Fruit fly (Drosophila melanogaster): Measurements from ENCODE around the gene CG15475.
A peak's percentile ranks its signal among the peaks of the same experiment; 100 is the strongest.

Gene CG15475

DNA sequence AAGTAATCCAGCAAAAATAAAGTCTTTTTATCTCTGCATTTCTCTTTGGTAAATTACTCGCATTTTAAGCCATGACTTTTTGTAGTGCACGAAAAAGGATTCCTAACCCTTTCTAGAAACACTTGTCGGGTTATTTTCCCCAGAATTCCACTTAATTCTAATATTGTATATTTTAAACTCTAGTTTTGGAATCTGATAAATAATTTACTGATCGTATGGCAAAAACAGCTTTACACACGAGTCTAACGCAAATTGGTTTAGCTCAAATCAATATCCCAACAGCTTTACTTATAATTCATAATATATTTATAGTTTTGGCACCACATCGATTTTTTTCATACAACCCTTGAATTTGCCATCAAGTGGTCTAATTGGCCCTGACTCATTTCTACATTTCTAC lies at the start of gene CG15475:
Gene CG15475, plus strand, starts transcription at position 301 of the 400 bp plus-strand sequence.
- TF ChIP-seq net (GFP tag; optimal IDR thresholded peaks at IDR 0.05), result no peak
- TF ChIP-seq CG32006 (GFP tag; optimal IDR thresholded peaks at IDR 0.05), result no peak
- no peak for TF ChIP-seq fd59A (GFP tag; optimal IDR thresholded peaks at IDR 0.05)
- TF ChIP-seq Eip78C (GFP tag), result no peak
- TF ChIP-seq CG31627 (GFP tag; optimal IDR thresholded peaks at IDR 0.05), result no peak
- no peak for TF ChIP-seq eg (GFP tag; IDR thresholded peaks at IDR 0.05)
- TF ChIP-seq dac (GFP tag; optimal IDR thresholded peaks at IDR 0.05), result no peak
- TF ChIP-seq CG6792 (GFP tag; optimal IDR thresholded peaks at IDR 0.05), result no peak
- no peak for TF ChIP-seq fd85E (GFP tag; optimal IDR thresholded peaks at IDR 0.05)
- no peak for TF ChIP-seq cyc (GFP tag; optimal IDR thresholded peaks at IDR 0.05)
- no peak for TF ChIP-seq CG11762 (GFP tag; optimal IDR thresholded peaks at IDR 0.05; ENCODE audit: insufficient read depth)
- no peak for TF ChIP-seq ss (GFP tag; optimal IDR thresholded peaks at IDR 0.05)
- no peak for TF ChIP-seq vri (GFP tag; optimal IDR thresholded peaks at IDR 0.05)
- TF ChIP-seq CG8119 (GFP tag; IDR thresholded peaks at IDR 0.05), result no peak
- TF ChIP-seq lz (GFP tag; optimal IDR thresholded peaks at IDR 0.05), result no peak
- TF ChIP-seq Gug (GFP tag; IDR thresholded peaks at IDR 0.05), result no peak
- no peak for TF ChIP-seq CG7368 (GFP tag; optimal IDR thresholded peaks at IDR 0.05)
- no peak for TF ChIP-seq fkh (GFP tag; optimal IDR thresholded peaks at IDR 0.05)
- TF ChIP-seq CG15336 (GFP tag; IDR thresholded peaks at IDR 0.05), result no peak

DNA sequence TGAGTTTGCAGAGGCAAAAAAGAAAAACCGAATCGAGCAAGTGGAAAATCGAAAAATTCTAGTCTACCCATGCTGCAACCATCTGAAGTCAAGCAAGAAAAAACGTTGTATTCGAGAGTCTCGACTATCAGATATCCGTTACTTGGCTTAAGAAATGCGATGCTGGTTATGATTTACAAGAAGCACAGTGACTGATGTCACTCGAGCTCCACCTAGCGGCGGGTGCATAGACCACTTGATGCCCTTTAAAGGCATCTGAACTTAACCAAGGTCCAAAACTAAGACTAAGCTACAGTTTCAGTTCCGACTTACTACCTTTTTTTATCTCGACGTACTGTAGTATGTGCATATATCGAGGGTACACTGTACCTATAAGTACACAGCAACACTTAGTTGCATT lies 38.4 kb upstream of the CG15475 start:
- no peak for TF ChIP-seq dac (GFP tag; optimal IDR thresholded peaks at IDR 0.05)

DNA sequence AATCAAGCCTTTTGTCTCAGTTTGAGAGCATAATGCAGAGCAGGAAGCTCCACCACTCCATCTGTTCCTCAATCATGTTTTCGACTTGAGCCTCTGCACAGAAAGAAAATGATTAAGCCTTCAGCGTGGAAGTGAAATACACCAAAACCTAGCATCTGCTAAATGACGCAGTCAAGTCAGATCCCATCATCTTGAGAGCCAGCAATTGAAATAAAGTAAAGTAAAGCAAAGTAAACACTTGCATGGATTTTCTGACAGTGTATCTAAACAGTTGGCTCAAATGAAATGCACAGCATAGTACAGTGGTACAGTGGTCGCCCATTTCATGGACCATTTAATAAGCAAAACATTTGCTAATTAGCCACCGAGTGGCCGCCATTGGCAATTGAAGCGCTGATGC lies 16.6 kb upstream of the CG15475 start:
- TF ChIP-seq CG6808 (GFP tag; optimal IDR thresholded peaks at IDR 0.05) (no peak), CG6163 (GFP tag; IDR thresholded peaks at IDR 0.05) (0 out of 3 replicates have a peak, but pooled peaks have one; percentile 23)

DNA sequence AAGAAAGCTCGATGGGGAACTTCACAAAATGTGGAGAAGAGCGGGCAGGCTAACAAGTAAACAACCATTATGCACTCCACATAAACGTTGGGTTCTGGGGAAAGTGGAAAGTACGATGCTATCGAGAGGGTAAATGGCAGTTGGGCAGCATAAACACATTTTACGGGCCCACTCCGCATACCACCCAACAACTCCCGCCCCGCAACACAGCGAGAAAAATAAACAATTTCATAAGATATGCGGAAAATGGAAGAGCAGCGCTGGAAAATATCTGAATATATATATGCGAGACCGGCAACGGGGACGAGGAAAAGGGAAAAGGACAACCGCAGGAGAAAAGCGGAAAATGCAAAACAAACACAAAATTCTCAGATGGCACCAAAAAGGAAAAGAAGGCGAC lies 13.0 kb upstream of the CG15475 start:
- no peak for TF ChIP-seq spab (GFP tag; optimal IDR thresholded peaks at IDR 0.05)
- no peak for TF ChIP-seq CG4318 (GFP tag; optimal IDR thresholded peaks at IDR 0.05)

DNA sequence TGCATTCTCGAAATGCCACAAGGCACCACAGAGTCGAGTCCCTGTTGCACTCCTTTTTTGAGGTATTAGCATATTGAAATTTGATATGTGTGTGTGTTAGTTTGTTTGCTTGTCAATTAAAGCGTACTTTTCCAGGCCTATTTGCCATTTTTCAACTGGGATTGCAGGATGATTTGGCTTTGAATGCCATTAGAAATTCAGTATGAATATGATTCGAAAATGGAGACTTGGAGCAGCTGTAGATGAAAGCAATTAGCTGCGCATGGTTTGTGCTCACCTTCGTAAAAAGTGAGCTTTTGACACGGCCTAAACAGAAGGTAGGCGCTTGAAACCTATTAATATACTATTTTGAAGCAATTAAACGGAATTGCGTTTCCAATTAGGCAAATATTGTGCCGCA lies 10.2 kb upstream of the CG15475 start, which contains the start of gene CG31677:
Gene CG31677, minus strand, starts transcription at position 101 of the 400 bp plus-strand sequence.
- TF ChIP-seq Eip93F (GFP tag; optimal IDR thresholded peaks at IDR 0.05) (no peak), Sox102F (GFP tag; optimal IDR thresholded peaks at IDR 0.05) (no peak), Smox (GFP tag; optimal IDR thresholded peaks at IDR 0.05) (no peak), CG7368 (GFP tag; optimal IDR thresholded peaks at IDR 0.05) (no peak), cyc (GFP tag; optimal IDR thresholded peaks at IDR 0.05) (no peak), CG11762 (GFP tag; optimal IDR thresholded peaks at IDR 0.05; ENCODE audit: insufficient read depth) (no peak), fd59A (GFP tag; optimal IDR thresholded peaks at IDR 0.05) (no peak), CG10669 (GFP tag; optimal IDR thresholded peaks at IDR 0.05) (no peak), achi (GFP tag; optimal IDR thresholded peaks at IDR 0.05) (no peak)

DNA sequence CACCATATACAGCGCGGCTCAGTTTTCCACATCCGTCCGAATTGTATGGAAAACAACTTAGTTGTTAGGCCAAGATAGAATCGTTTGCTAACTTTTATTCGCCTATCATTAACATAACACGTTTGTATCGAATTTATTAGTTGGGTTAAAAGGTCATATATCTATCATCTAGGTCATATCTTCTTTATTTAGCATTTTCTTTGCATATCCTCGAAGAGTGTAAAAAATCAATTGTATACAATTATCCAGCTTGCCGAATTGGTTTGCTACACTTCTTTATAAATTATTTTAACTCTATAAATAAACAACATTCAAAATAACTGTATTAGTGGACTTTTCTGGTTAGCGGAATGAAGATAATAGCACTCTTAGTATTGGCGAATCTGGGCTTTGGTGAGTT lies 19.9 kb downstream of the CG15475 start, which contains the start of gene CG17472:
Gene CG17472, plus strand, starts transcription at position 301 of the 400 bp plus-strand sequence.
- TF ChIP-seq esn (GFP tag; optimal IDR thresholded peaks at IDR 0.05) (no peak), Hr39 (GFP tag; optimal IDR thresholded peaks at IDR 0.05) (no peak), Smox (GFP tag; optimal IDR thresholded peaks at IDR 0.05) (no peak), CG31627 (GFP tag; optimal IDR thresholded peaks at IDR 0.05) (no peak), Sox15 (GFP tag; optimal IDR thresholded peaks at IDR 0.05) (no peak), vri (GFP tag; optimal IDR thresholded peaks at IDR 0.05) (no peak), Eip78C (GFP tag) (no peak), fkh (GFP tag; optimal IDR thresholded peaks at IDR 0.05) (no peak), Sox102F (GFP tag; optimal IDR thresholded peaks at IDR 0.05) (no peak), spab (GFP tag; optimal IDR thresholded peaks at IDR 0.05) (no peak), CG9139 (GFP tag; optimal IDR thresholded peaks at IDR 0.05) (no peak), CG6854 (GFP tag; optimal IDR thresholded peaks at IDR 0.05) (no peak)

Measured in whole organism, prepupa.